Worm (Caenorhabditis elegans): ENCODE measurements around the gene cpg-7.

The cpg-7 gene

DNA sequence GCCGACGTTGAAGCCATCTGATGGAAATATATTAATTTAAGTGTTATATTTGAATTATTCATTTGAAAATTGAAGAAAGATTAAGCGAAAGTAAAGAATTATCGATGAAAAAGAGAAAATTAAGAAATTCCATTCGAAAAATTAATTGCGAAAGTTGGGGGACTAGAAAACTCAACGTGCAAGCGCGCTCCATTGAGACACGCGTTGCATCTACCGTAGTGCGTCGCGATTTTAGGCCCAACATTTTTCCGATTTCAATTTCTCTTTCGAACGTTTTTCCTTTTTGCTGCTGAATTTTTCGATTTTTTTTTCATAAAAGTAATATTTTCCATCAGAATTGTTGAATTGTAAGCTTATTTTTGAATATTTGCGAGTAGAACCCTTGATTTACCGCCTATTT is 45.3 kb upstream of the cpg-7 start, which contains the start of gene Y48B6A.1 (continued):
- TF ChIP-seq hlh-30 (tag; optimal IDR thresholded peaks at IDR 0.05; ENCODE audit: insufficient read depth) (peak; percentile 83), ceh-44 (GFP tag; IDR thresholded peaks at IDR 0.05) (peak; percentile 89), lin-29 (GFP tag; IDR thresholded peaks at IDR 0.05) (no peak), mes-2 (tag; optimal IDR thresholded peaks at IDR 0.05; ENCODE audit: poor library complexity, severe bottlenecking) (peak; percentile 99), pqm-1 (tag; optimal IDR thresholded peaks at IDR 0.05) (peak; percentile 75), ceh-28 (tag; optimal IDR thresholded peaks at IDR 0.05) (no peak), nhr-6 (tag; optimal IDR thresholded peaks at IDR 0.05) (peak; percentile 86), egl-43 (GFP tag; IDR thresholded peaks at IDR 0.05) (0 out of 2 replicates have a peak, but pooled peaks have one; percentile 64), gei-8 (GFP tag; optimal IDR thresholded peaks at IDR 0.05) (no peak), F37D6.2 (tag; optimal IDR thresholded peaks at IDR 0.05) (peak; percentile 70), php-3 (GFP tag; IDR thresholded peaks at IDR 0.05) (0 out of 2 replicates have a peak, but pooled peaks have one; percentile 35), daf-16 (GFP tag; optimal IDR thresholded peaks at IDR 0.05) (peak in 1 of 2 experiments; percentile 16), daf-16 (tag; optimal IDR thresholded peaks at IDR 0.05) (peak; percentile 74), ceh-20 (GFP tag; IDR thresholded peaks at IDR 0.05) (peak; percentile 71)

ce11 chrII:14152274-14152673 is 43.2 kb upstream of the cpg-7 start:
- peak in 1 of 2 experiments; percentile 39 for TF ChIP-seq unc-62 (GFP tag; optimal IDR thresholded peaks at IDR 0.05 in 1 of 2)
- no peak for TF ChIP-seq unc-62 (tag; optimal IDR thresholded peaks at IDR 0.05)
- TF ChIP-seq nhr-111 (GFP tag; optimal IDR thresholded peaks at IDR 0.05) = no peak
- 0 out of 2 replicates have a peak, but pooled peaks have one; percentile 11 for TF ChIP-seq egl-43 (GFP tag; IDR thresholded peaks at IDR 0.05)
- no peak for TF ChIP-seq hlh-30 (tag; optimal IDR thresholded peaks at IDR 0.05; ENCODE audit: insufficient read depth)
- peak; percentile 89 for TF ChIP-seq set-16 (GFP tag; IDR thresholded peaks at IDR 0.05)

- no peak for TF ChIP-seq daf-16 (GFP tag; optimal IDR thresholded peaks at IDR 0.05)
- no peak for TF ChIP-seq daf-16 (tag; optimal IDR thresholded peaks at IDR 0.05)
- TF ChIP-seq set-16 (GFP tag; IDR thresholded peaks at IDR 0.05) = no peak
- TF ChIP-seq lin-38 (GFP tag; IDR thresholded peaks at IDR 0.05) = no peak
- TF ChIP-seq nhr-111 (GFP tag; optimal IDR thresholded peaks at IDR 0.05) = no peak
- TF ChIP-seq fos-1 (tag; optimal IDR thresholded peaks at IDR 0.05) = no peak
- TF ChIP-seq dmd-8 (GFP tag; IDR thresholded peaks at IDR 0.05) = no peak
- TF ChIP-seq nhr-41 (GFP tag; IDR thresholded peaks at IDR 0.05) = no peak
- TF ChIP-seq mdt-29 (GFP tag; IDR thresholded peaks at IDR 0.05) = no peak
- no peak for TF ChIP-seq Y5F2A.4 (GFP tag; optimal IDR thresholded peaks at IDR 0.05)
Measured at ce11 chrII:14150031-14150430, 41.0 kb upstream of the cpg-7 start, which contains the start of gene W03H9.1. Gene W03H9.1, minus strand, starts transcription at chrII:14150131.

ce11 chrII:14143838-14144268 is 34.8 kb upstream of the cpg-7 start, which contains the start of gene W03H9.2:
Gene W03H9.2, minus strand, starts transcription at chrII:14143869.
- TF ChIP-seq nhr-10 (tag; optimal IDR thresholded peaks at IDR 0.05) (no peak), nhr-111 (GFP tag; optimal IDR thresholded peaks at IDR 0.05) (peak; percentile 35), nhr-48 (tag; optimal IDR thresholded peaks at IDR 0.05) (peak; percentile 4), nhr-41 (GFP tag; IDR thresholded peaks at IDR 0.05) (no peak), daf-12 (tag; optimal IDR thresholded peaks at IDR 0.05) (no peak), mes-2 (tag; optimal IDR thresholded peaks at IDR 0.05; ENCODE audit: poor library complexity, severe bottlenecking) (peak; percentile 95), madf-9 (GFP tag; conservative IDR thresholded peaks at IDR 0.05) (peak; percentile 50; the same call in 1 of the 2 replicates), nhr-42 (GFP tag; IDR thresholded peaks at IDR 0.05) (peak; percentile 45; the same call in 1 of the 2 replicates), aha-1 (tag) (no peak), F49E8.2 (tag; optimal IDR thresholded peaks at IDR 0.05; ENCODE audit: borderline replicate concordance) (no peak), zip-11 (GFP tag; IDR thresholded peaks at IDR 0.05) (no peak), T26A8.4 (GFP tag; IDR thresholded peaks at IDR 0.05) (no peak), ces-1 (GFP tag; optimal IDR thresholded peaks at IDR 0.05) (no peak), daf-8 (GFP tag; IDR thresholded peaks at IDR 0.05) (no peak), nhr-102 (tag; optimal IDR thresholded peaks at IDR 0.05) (peak; percentile 36), nhr-28 (tag; optimal IDR thresholded peaks at IDR 0.05) (peak; percentile 15), ctbp-1 (GFP tag; IDR thresholded peaks at IDR 0.05) (0 out of 2 replicates have a peak, but pooled peaks have one; percentile 40), dmd-9 (GFP tag; IDR thresholded peaks at IDR 0.05) (peak; percentile 76), zfp-2 (tag; optimal IDR thresholded peaks at IDR 0.05) (no peak), nhr-25 (tag; optimal IDR thresholded peaks at IDR 0.05; ENCODE audit: borderline replicate concordance, insufficient read depth) (no peak), lin-1 (GFP tag; IDR thresholded peaks at IDR 0.05) (no peak), saeg-2 (GFP tag; IDR thresholded peaks at IDR 0.05) (no peak), jun-1 (tag; optimal IDR thresholded peaks at IDR 0.05) (no peak), lir-3 (tag; optimal IDR thresholded peaks at IDR 0.05) (peak; percentile 41), spr-1 (tag; optimal IDR thresholded peaks at IDR 0.05) (no peak)

Measured in whole organism, L4 larva.